Fruit fly (Drosophila melanogaster) whole organism, embryonic: ENCODE measurements around the gene Ripalpha.
A peak's percentile ranks its signal among the peaks of the same experiment; 100 is the strongest.

Experiments used
- Antp ChIP-seq: fragments of 200-800 bp; sonication (Bioruptor generic); optimal IDR thresholded peaks from 3 replicates; lab custom pipeline; 2016; ENCODE audit warnings: missing biosample characterization, missing genetic modification characterization
- CG11085 ChIP-seq: fragments of 200-800 bp; sonication (Bioruptor generic); IDR thresholded peaks from 2 replicates; pipeline ENCODE4 v1.3.6; 2022; ENCODE audit warnings: missing biosample characterization, missing genetic modification characterization
- CG13296 ChIP-seq: fragments of 200-800 bp; sonication (Bioruptor generic); optimal IDR thresholded peaks from 3 replicates; lab custom pipeline; 2018; ENCODE audit warnings: missing biosample characterization, mild to moderate bottlenecking, missing genetic modification characterization
- CG13424 ChIP-seq: fragments of 200-800 bp; sonication (Bioruptor generic); optimal IDR thresholded peaks from 2 replicates; lab custom pipeline; 2019; ENCODE audit warnings: missing biosample characterization, mild to moderate bottlenecking, missing genetic modification characterization, moderate library complexity
- CG1529 ChIP-seq: fragments of 200-800 bp; sonication (Bioruptor generic); optimal IDR thresholded peaks from 3 replicates; lab custom pipeline; 2018; ENCODE audit warnings: missing biosample characterization, missing genetic modification characterization
- CG2199 ChIP-seq: fragments of 200-800 bp; sonication (Bioruptor generic); IDR thresholded peaks from 3 replicates; pipeline ENCODE4 v1.3.6; 2022; ENCODE audit warnings: missing biosample characterization, missing genetic modification characterization
- CG2875 ChIP-seq: fragments of 200-800 bp; sonication (Bioruptor generic); optimal IDR thresholded peaks from 2 replicates; lab custom pipeline; 2017; ENCODE audit warnings: missing biosample characterization, mild to moderate bottlenecking, missing genetic modification characterization, missing genetic modification reagents
- CG30020 ChIP-seq: fragments of 200-800 bp; optimal IDR thresholded peaks from 2 replicates; lab custom pipeline; 2019; ENCODE audit warnings: missing biosample characterization, mild to moderate bottlenecking, missing genetic modification characterization, moderate library complexity
- CG3726 ChIP-seq: fragments of 200-800 bp; sonication (Bioruptor generic); IDR thresholded peaks from 3 replicates; pipeline ENCODE4, ENCODE4 v1.3.6; 2022; ENCODE audit warnings: missing biosample characterization, missing genetic modification characterization
- CG43689 ChIP-seq: fragments of 200-800 bp; sonication (Bioruptor generic); IDR thresholded peaks from 2 replicates; pipeline ENCODE4 v1.3.6; 2022; ENCODE audit warnings: missing biosample characterization, missing genetic modification characterization
- CG4707 ChIP-seq: fragments of 200-800 bp; sonication (Bioruptor generic); optimal IDR thresholded peaks from 2 replicates; lab custom pipeline; 2018; ENCODE audit warnings: missing biosample characterization, mild to moderate bottlenecking, missing genetic modification characterization, moderate library complexity
- CG5953 ChIP-seq: fragments of 200-800 bp; sonication (Bioruptor generic); IDR thresholded peaks from 2 replicates; pipeline ENCODE4 v1.3.6; 2022; ENCODE audit warnings: missing biosample characterization, missing genetic modification characterization
- CG9609 ChIP-seq: fragments of 200-800 bp; sonication (Bioruptor generic); optimal IDR thresholded peaks from 3 replicates; lab custom pipeline; 2016; ENCODE audit warnings: missing biosample characterization, missing genetic modification characterization
- CG9932 ChIP-seq: fragments of 200-800 bp; sonication (Bioruptor generic); IDR thresholded peaks from 2 replicates; pipeline ENCODE4 v1.3.6; 2022; ENCODE audit warnings: missing biosample characterization, missing genetic modification characterization
- Dbx ChIP-seq: fragments of 200-800 bp; sonication (Bioruptor generic); IDR thresholded peaks from 3 replicates; pipeline ENCODE4 v1.3.6; 2022; ENCODE audit warnings: missing biosample characterization, missing genetic modification characterization
- Deaf1 ChIP-seq: fragments of 200-800 bp; optimal IDR thresholded peaks from 3 replicates; lab custom pipeline; 2019; ENCODE audit warnings: missing biosample characterization, mild to moderate bottlenecking, missing genetic modification characterization, moderate library complexity
- Dll ChIP-seq: fragments of 200-800 bp; sonication (Bioruptor generic); IDR thresholded peaks from 4 replicates; pipeline ENCODE4 v1.3.6; 2022; ENCODE audit warnings: missing biosample characterization, missing genetic modification characterization; ENCODE audit not compliant: partially characterized antibody
- HmgZ ChIP-seq: fragments of 200-800 bp; sonication (Bioruptor generic); optimal IDR thresholded peaks from 2 replicates; lab custom pipeline; 2018; ENCODE audit warnings: missing biosample characterization, mild to moderate bottlenecking, missing genetic modification characterization
- MBD-R2 ChIP-seq: fragments of 200-800 bp; sonication (Bioruptor generic); IDR thresholded peaks from 2 replicates; pipeline ENCODE4 v1.3.6; 2022; ENCODE audit warnings: missing biosample characterization, missing genetic modification characterization
- MESR4 ChIP-seq: fragments of 200-800 bp; sonication (Bioruptor generic); optimal IDR thresholded peaks from 2 replicates; lab custom pipeline; 2018; ENCODE audit warnings: missing biosample characterization, mild to moderate bottlenecking, missing genetic modification characterization, moderate library complexity
- Med ChIP-seq: fragments of 200-800 bp; sonication (Bioruptor generic); peaks from one replicate; lab custom pipeline; 2016; ENCODE audit warnings: missing biosample characterization, missing genetic modification characterization, mild to moderate bottlenecking, inconsistent platforms, moderate library complexity
- Rx ChIP-seq: fragments of 200-800 bp; sonication (Bioruptor generic); IDR thresholded peaks from 2 replicates; pipeline ENCODE4 v1.3.6; 2022; ENCODE audit warnings: missing biosample characterization, missing genetic modification characterization
- Side ChIP-seq: fragments of 200-800 bp; sonication (Bioruptor generic); optimal IDR thresholded peaks from 2 replicates; lab custom pipeline; 2016; ENCODE audit warnings: missing biosample characterization, missing genetic modification characterization
- Six4 ChIP-seq: fragments of 200-800 bp; sonication (Bioruptor generic); optimal IDR thresholded peaks from 2 replicates; lab custom pipeline; 2016; ENCODE audit warnings: missing biosample characterization, missing genetic modification characterization
- Trl ChIP-seq, 3 experiments: fragments of >200 bp in 2 of 3; fragments of 200-800 bp in 1 of 3; sonication (Bioruptor generic) in 1 of 3; optimal IDR thresholded peaks; 2 replicates in 1 of 3; 3 replicates in 2 of 3; lab custom pipeline; 2016 to 2017; ENCODE audit warnings: missing biosample characterization in 1 of 3, missing genetic modification characterization in 1 of 3
- YL-1 ChIP-seq: fragments of 200-800 bp; sonication (Bioruptor generic); optimal IDR thresholded peaks from 3 replicates; lab custom pipeline; 2017; ENCODE audit warnings: missing biosample characterization, mild to moderate bottlenecking, missing genetic modification characterization
- ap ChIP-seq: fragments of 200-800 bp; sonication (Bioruptor generic); IDR thresholded peaks from 2 replicates; pipeline ENCODE4 v1.3.6; 2022; ENCODE audit warnings: missing biosample characterization, missing genetic modification characterization
- ash1 ChIP-seq: fragments of 200-800 bp; sonication (Bioruptor generic); optimal IDR thresholded peaks from 2 replicates; lab custom pipeline; 2018; ENCODE audit warnings: missing biosample characterization, mild to moderate bottlenecking, missing genetic modification characterization
- cas ChIP-seq: fragments of 200-800 bp; sonication (Bioruptor generic); IDR thresholded peaks from 2 replicates; pipeline ENCODE4 v1.3.6; 2022; ENCODE audit warnings: missing biosample characterization, missing genetic modification characterization
- dmrt99B ChIP-seq: fragments of 200-800 bp; sonication (Bioruptor generic); optimal IDR thresholded peaks from 2 replicates; lab custom pipeline; 2018; ENCODE audit warnings: missing biosample characterization, mild to moderate bottlenecking, missing genetic modification characterization, moderate library complexity
- fu2 ChIP-seq: fragments of 200-800 bp; sonication (Bioruptor generic); optimal IDR thresholded peaks from 2 replicates; lab custom pipeline; 2016; ENCODE audit warnings: missing biosample characterization, missing genetic modification characterization
- gfzf ChIP-seq: fragments of 200-800 bp; sonication (Bioruptor generic); optimal IDR thresholded peaks from 2 replicates; lab custom pipeline; 2016; ENCODE audit warnings: missing biosample characterization, mild to moderate bottlenecking, missing genetic modification characterization, moderate library complexity
- kni ChIP-seq: fragments of 200-800 bp; sonication (Bioruptor generic); optimal IDR thresholded peaks from 3 replicates; lab custom pipeline; 2017; ENCODE audit warnings: mild to moderate bottlenecking, missing biosample characterization, missing genetic modification reagents, missing genetic modification characterization
- knrl ChIP-seq: fragments of 200-800 bp; sonication (Bioruptor generic); IDR thresholded peaks from 3 replicates; pipeline ENCODE4 v1.3.6; 2022; ENCODE audit warnings: missing biosample characterization, missing genetic modification characterization; ENCODE audit not compliant: partially characterized antibody
- lbe ChIP-seq: fragments of 200-800 bp; sonication (Bioruptor generic); optimal IDR thresholded peaks from 2 replicates; lab custom pipeline; 2016; ENCODE audit warnings: missing biosample characterization, mild to moderate bottlenecking, missing genetic modification characterization
- nmo ChIP-seq: fragments of 200-800 bp; sonication (Bioruptor generic); optimal IDR thresholded peaks from 2 replicates; lab custom pipeline; 2018; ENCODE audit warnings: missing biosample characterization, mild to moderate bottlenecking, missing genetic modification characterization, moderate library complexity
- pan ChIP-seq, 4 experiments: fragments of >200 bp in 3 of 4; fragments of 200-800 bp in 1 of 4; sonication (Bioruptor generic) in 1 of 4; optimal IDR thresholded peaks in 3 of 4; IDR thresholded peaks in 1 of 4; 2 replicates each; pipeline versions ENCODE4 v1.3.6 to Lab custom; 2017 to 2022; ENCODE audit warnings: missing biosample characterization in 2 of 4, missing genetic modification characterization in 2 of 4, mixed read lengths in 1 of 4
- pfk ChIP-seq: fragments of 200-800 bp; sonication (Bioruptor generic); optimal IDR thresholded peaks from 2 replicates; lab custom pipeline; 2018; ENCODE audit warnings: missing biosample characterization, mild to moderate bottlenecking, missing genetic modification characterization, moderate library complexity
- row ChIP-seq: fragments of 200-800 bp; sonication (Bioruptor generic); IDR thresholded peaks from 3 replicates; pipeline ENCODE4 v1.3.6; 2022; ENCODE audit warnings: missing biosample characterization, missing genetic modification characterization
- sd ChIP-seq: fragments of 200-800 bp; sonication (Bioruptor generic); optimal IDR thresholded peaks from 3 replicates; lab custom pipeline; 2018; ENCODE audit warnings: missing biosample characterization, mild to moderate bottlenecking, missing genetic modification characterization, moderate library complexity
- sens ChIP-seq: fragments of 200-800 bp; sonication (Bioruptor generic); peaks from one replicate; lab custom pipeline; 2016; ENCODE audit warnings: missing biosample characterization, missing genetic modification characterization
- slp2 ChIP-seq: fragments of 200-800 bp; sonication (Bioruptor generic); optimal IDR thresholded peaks from 2 replicates; lab custom pipeline; 2016; ENCODE audit warnings: missing biosample characterization, missing genetic modification characterization
- stwl ChIP-seq: fragments of 200-800 bp; sonication (Bioruptor generic); optimal IDR thresholded peaks from 3 replicates; lab custom pipeline; 2018; ENCODE audit warnings: missing biosample characterization, mild to moderate bottlenecking, missing genetic modification characterization, moderate library complexity
- vvl ChIP-seq: fragments of 200-800 bp; sonication (Bioruptor generic); IDR thresholded peaks from 2 replicates; pipeline ENCODE4 v1.3.6; 2022; ENCODE audit warnings: missing biosample characterization, missing genetic modification characterization
- wek ChIP-seq: fragments of 200-800 bp; sonication (Bioruptor generic); optimal IDR thresholded peaks from 3 replicates; lab custom pipeline; 2018; ENCODE audit warnings: missing biosample characterization, mild to moderate bottlenecking, missing genetic modification characterization, moderate library complexity
- zfh2 ChIP-seq: fragments of 200-800 bp; sonication (Bioruptor generic); optimal IDR thresholded peaks from 2 replicates; lab custom pipeline; 2016; ENCODE audit warnings: missing biosample characterization, missing genetic modification characterization

The Ripalpha gene

DNA sequence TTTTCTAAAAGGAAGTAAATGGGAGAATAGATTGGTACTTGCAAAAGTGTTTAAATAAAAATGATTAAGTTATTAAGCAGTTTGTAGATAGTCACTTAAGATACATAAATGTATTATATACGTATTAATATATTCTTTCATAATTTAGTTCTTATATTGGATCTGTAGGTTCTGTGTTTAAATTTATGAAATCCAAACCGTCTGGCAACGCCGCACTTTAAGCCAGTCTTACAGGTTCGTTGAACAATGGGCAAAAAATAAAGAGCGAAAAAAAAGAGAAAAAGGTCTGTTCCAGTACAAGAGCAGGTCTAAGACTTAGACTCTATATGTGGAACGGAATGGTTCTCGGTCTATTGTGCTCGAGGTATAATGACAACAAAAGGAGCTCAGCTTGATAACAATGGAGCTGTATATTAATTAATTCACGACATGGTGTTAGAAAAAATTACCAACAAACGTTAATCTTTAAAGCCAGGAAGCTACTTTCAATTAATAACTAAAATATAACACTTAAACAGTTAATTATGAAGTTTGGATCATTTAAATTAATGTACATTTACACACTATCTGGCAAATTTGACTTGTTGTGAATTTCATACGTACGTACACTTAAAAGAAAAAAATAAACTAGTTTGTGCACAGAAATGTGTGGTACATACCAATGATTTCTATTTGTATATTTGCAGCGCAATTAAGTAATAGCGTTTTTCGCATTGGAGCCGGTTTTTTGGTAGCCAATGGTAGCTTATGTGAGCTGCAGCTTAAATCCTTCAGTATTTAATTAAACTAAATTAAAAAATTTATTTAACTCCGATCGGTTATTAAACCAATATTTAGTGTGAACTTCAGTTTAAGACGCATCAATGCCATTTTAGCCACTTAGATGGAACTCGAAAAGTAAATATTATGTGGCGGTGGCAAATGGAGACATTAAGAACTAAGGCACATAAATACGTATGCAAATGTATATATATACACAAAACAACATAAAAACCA, 8.3 kb upstream of the Ripalpha start, which contains the start of gene CG5731 (continued):
- TF ChIP-seq Deaf1 (tag; lab: Kevin White, UChicago), result no peak
- TF ChIP-seq Med (GFP tag; lab: Kevin White, UChicago), result peak; percentile 68
- TF ChIP-seq Trl (optimal IDR thresholded peaks at IDR 0.05; lab: Kevin White, UChicago), result peak in 1 of 2 experiments; percentile 27
- TF ChIP-seq Trl (GFP tag; optimal IDR thresholded peaks at IDR 0.05; lab: Kevin White, UChicago), result no peak
- TF ChIP-seq kni (GFP tag; lab: Kevin White, UChicago), result peak; percentile 65
- TF ChIP-seq lbe (GFP tag; lab: Kevin White, UChicago), result peak; percentile 36
- TF ChIP-seq vvl (GFP tag; lab: Robert Waterston, UW), result peak; percentile 39
- TF ChIP-seq sens (GFP tag; lab: Kevin White, UChicago), result peak; percentile 85
- TF ChIP-seq stwl, result peak; percentile 41
- TF ChIP-seq Six4 (GFP tag; lab: Kevin White, UChicago), result no peak
- TF ChIP-seq row (GFP tag; lab: Robert Waterston, UW), result peak; percentile 19; the same call in 1 of the 3 replicates
- no peak for TF ChIP-seq CG3726
- TF ChIP-seq knrl (GFP tag; lab: Robert Waterston, UW), result no peak
- peak; percentile 28 for TF ChIP-seq CG13296 (GFP tag; lab: Kevin White, UChicago)
- TF ChIP-seq, all 482 proteins: peak for 24

DNA sequence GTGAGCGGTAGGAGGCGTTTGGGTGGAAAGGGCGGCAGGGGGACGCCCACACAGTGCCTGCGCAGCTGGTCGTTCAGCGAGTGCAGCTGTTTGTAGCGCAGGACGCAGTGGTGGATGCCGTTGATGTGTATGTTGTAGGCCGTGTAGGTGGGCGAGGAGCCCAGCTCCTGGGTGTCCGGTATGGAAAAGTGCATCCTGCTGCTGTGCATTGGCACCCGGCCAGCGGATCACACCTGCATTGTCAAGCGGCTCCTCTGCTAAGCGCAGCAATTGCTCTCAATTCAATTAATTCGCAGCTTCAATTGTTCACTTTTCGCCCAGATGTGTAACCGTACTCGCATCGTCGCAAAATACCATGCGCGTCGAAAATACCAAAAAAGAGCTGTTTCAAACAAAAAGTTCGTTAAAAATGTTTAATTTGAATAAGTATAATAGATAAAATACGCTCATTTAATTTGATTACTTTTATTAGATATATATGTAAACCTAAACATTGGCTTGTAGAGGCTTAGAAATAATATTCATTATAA, 5.9 kb upstream of the Ripalpha start, which contains the start of gene Snx17:
TSS of gene Snx17 (minus strand) at position 329 of the 530 bp plus-strand sequence.
- TF ChIP-seq wek (GFP tag; lab: Kevin White, UChicago) (peak; percentile 26), MBD-R2 (GFP tag; lab: Robert Waterston, UW) (peak; percentile 52; the same call in 1 of the 2 replicates), Dbx (GFP tag; lab: Robert Waterston, UW) (peak; percentile 29; the same call in 1 of the 3 replicates), stwl (peak; percentile 1), dmrt99B (tag; lab: Kevin White, UChicago) (no peak), YL-1 (GFP tag; lab: Kevin White, UChicago) (peak; percentile 12), Dll (GFP tag; lab: Robert Waterston, UW) (peak; percentile 52; the same call in 1 of the 4 replicates), zfh2 (GFP tag; lab: Kevin White, UChicago) (no peak), CG9932 (GFP tag; lab: Robert Waterston, UW) (no peak), ap (no peak), CG9609 (GFP tag; lab: Kevin White, UChicago) (no peak), CG43689 (GFP tag; lab: Robert Waterston, UW) (no peak), Rx (no peak), CG2199 (GFP tag; lab: Robert Waterston, UW) (no peak), CG2875 (GFP tag; lab: Kevin White, UChicago) (no peak), CG1529 (GFP tag; lab: Kevin White, UChicago) (no peak), CG5953 (GFP tag; lab: Robert Waterston, UW) (no peak), CG11085 (GFP tag; lab: Robert Waterston, UW) (no peak), Antp (no peak), CG4707 (GFP tag; lab: Kevin White, UChicago) (no peak), pan (optimal IDR thresholded peaks at IDR 0.05; lab: Kevin White, UChicago) (no peak), pan (GFP tag; optimal IDR thresholded peaks at IDR 0.05 in 1 of 2, IDR thresholded peaks at IDR 0.05 in 1 of 2) (no peak), Side (GFP tag; lab: Kevin White, UChicago) (no peak), gfzf (peak; percentile 68), slp2 (GFP tag; lab: Kevin White, UChicago) (no peak), nmo (GFP tag; lab: Kevin White, UChicago) (no peak), fu2 (GFP tag; lab: Kevin White, UChicago) (no peak), cas (GFP tag; lab: Robert Waterston, UW) (no peak), sd (tag; lab: Kevin White, UChicago) (no peak), ash1 (no peak), CG13424 (tag; lab: Kevin White, UChicago) (no peak), CG30020 (peak; percentile 19), MESR4 (peak; percentile 67), HmgZ (no peak), pfk (GFP tag; lab: Kevin White, UChicago) (no peak)
